Worm (Caenorhabditis elegans) whole organism, L2 larva: Measurements from ENCODE around the gene rbm-7.
A peak's percentile ranks its signal among the peaks of the same experiment; 100 is the strongest.

Experiments used
- C34F6.9 ChIP-seq: fragments of 150-350 bp; optimal IDR thresholded peaks from 2 replicates; lab custom pipeline; 2014; ENCODE audit warnings: missing biosample characterization, missing genetic modification characterization
- F13H6.1 ChIP-seq: sonication (generic microtip); optimal IDR thresholded peaks from 2 replicates; lab custom pipeline; 2016; ENCODE audit warnings: missing genetic modification characterization, missing compliant biosample characterization
- Y55F3AM.14 ChIP-seq: fragments of 200-800 bp; sonication (Bioruptor generic); optimal IDR thresholded peaks from 2 replicates; lab custom pipeline; 2018; ENCODE audit warnings: mild to moderate bottlenecking, missing genetic modification characterization, missing compliant biosample characterization
- ZK546.5 ChIP-seq: sonication (generic microtip); optimal IDR thresholded peaks from 2 replicates; lab custom pipeline; 2017; ENCODE audit warnings: missing biosample characterization, missing genetic modification characterization
- alr-1 ChIP-seq: fragments of 150-350 bp; optimal IDR thresholded peaks from 2 replicates; lab custom pipeline; 2014; ENCODE audit warnings: missing biosample characterization, missing genetic modification characterization
- aly-2 ChIP-seq: fragments of 150-350 bp; optimal IDR thresholded peaks from 2 replicates; lab custom pipeline; 2014; ENCODE audit warnings: missing biosample characterization, missing genetic modification characterization
- ama-1 ChIP-seq: fragments of 150-350 bp; optimal IDR thresholded peaks from 2 replicates; lab custom pipeline; 2018; ENCODE audit warnings: inconsistent platforms
- blmp-1 ChIP-seq: sonication (generic microtip); optimal IDR thresholded peaks from 2 replicates; lab custom pipeline; 2017; ENCODE audit warnings: missing genetic modification characterization, mild to moderate bottlenecking, missing compliant biosample characterization, antibody characterized with exemption, moderate library complexity; ENCODE audit not compliant: insufficient read depth
- ceh-16 ChIP-seq: fragments of 150-350 bp; optimal IDR thresholded peaks from 2 replicates; lab custom pipeline; 2014; ENCODE audit warnings: missing biosample characterization, missing genetic modification characterization
- crh-2 ChIP-seq: sonication (generic microtip); optimal IDR thresholded peaks from 2 replicates; lab custom pipeline; 2017; ENCODE audit warnings: missing biosample characterization, missing genetic modification characterization
- dmd-4 ChIP-seq: sonication (generic microtip); optimal IDR thresholded peaks from 2 replicates; lab custom pipeline; 2017; ENCODE audit warnings: missing biosample characterization, missing genetic modification characterization
- elt-3 ChIP-seq: sonication (generic microtip); optimal IDR thresholded peaks from 2 replicates; lab custom pipeline; 2017; ENCODE audit warnings: missing biosample characterization, missing genetic modification characterization
- fos-1 ChIP-seq: fragments of 150-350 bp; optimal IDR thresholded peaks from 2 replicates; lab custom pipeline; 2014; ENCODE audit warnings: missing biosample characterization, missing genetic modification characterization
- gmeb-1 ChIP-seq: fragments of 150-350 bp; optimal IDR thresholded peaks from 2 replicates; lab custom pipeline; 2014; ENCODE audit warnings: missing biosample characterization, missing genetic modification characterization
- lin-13 ChIP-seq: fragments of 150-350 bp; optimal IDR thresholded peaks from 2 replicates; lab custom pipeline; 2014; ENCODE audit warnings: missing biosample characterization, missing genetic modification reagents, missing genetic modification characterization
- lin-39 ChIP-seq: fragments of 150-350 bp; optimal IDR thresholded peaks from 2 replicates; lab custom pipeline; 2014; ENCODE audit warnings: missing biosample characterization, missing genetic modification reagents, missing genetic modification characterization
- lsy-2 ChIP-seq, 2 experiments: fragments of 150-350 bp in 1 of 2; sonication (generic microtip) in 1 of 2; optimal IDR thresholded peaks; 2 replicates each; lab custom pipeline; 2014 to 2017; ENCODE audit warnings: missing biosample characterization in 2 of 2, missing genetic modification characterization in 2 of 2
- mab-5 ChIP-seq: fragments of 150-350 bp; optimal IDR thresholded peaks from 2 replicates; lab custom pipeline; 2014; ENCODE audit warnings: missing biosample characterization, missing genetic modification characterization
- mdl-1 ChIP-seq, 2 experiments: fragments of 150-350 bp in 1 of 2; sonication (generic microtip) in 1 of 2; optimal IDR thresholded peaks; 2 replicates each; lab custom pipeline; 2017; ENCODE audit warnings: missing biosample characterization in 2 of 2, missing genetic modification characterization in 2 of 2
- nhr-10 ChIP-seq: sonication (generic microtip); optimal IDR thresholded peaks from 2 replicates; lab custom pipeline; 2017; ENCODE audit warnings: missing biosample characterization, missing genetic modification characterization
- nhr-11 ChIP-seq: fragments of 150-350 bp; optimal IDR thresholded peaks from 2 replicates; lab custom pipeline; 2014; ENCODE audit warnings: missing biosample characterization, missing genetic modification characterization
- nhr-12 ChIP-seq: fragments of 150-350 bp; optimal IDR thresholded peaks from 2 replicates; lab custom pipeline; 2014; ENCODE audit warnings: missing biosample characterization, missing genetic modification characterization
- nhr-237 ChIP-seq: fragments of 150-350 bp; optimal IDR thresholded peaks from 2 replicates; lab custom pipeline; 2014; ENCODE audit warnings: missing biosample characterization, missing genetic modification characterization
- nhr-6 ChIP-seq: fragments of 150-350 bp; optimal IDR thresholded peaks from 2 replicates; lab custom pipeline; 2014; ENCODE audit warnings: missing biosample characterization, missing genetic modification characterization
- nhr-77 ChIP-seq: fragments of 150-350 bp; optimal IDR thresholded peaks from 2 replicates; lab custom pipeline; 2014; ENCODE audit warnings: missing biosample characterization, missing genetic modification characterization
- sem-4 ChIP-seq: fragments of 150-350 bp; optimal IDR thresholded peaks from 2 replicates; lab custom pipeline; 2014; ENCODE audit warnings: missing biosample characterization, missing genetic modification reagents, missing genetic modification characterization
- skn-1 ChIP-seq: sonication (generic microtip); optimal IDR thresholded peaks from 2 replicates; lab custom pipeline; 2017; ENCODE audit warnings: missing biosample characterization, missing genetic modification characterization
- snpc-4 ChIP-seq: fragments of 150-350 bp; optimal IDR thresholded peaks from 2 replicates; lab custom pipeline; 2014; ENCODE audit warnings: missing biosample characterization, missing genetic modification characterization
- unc-55 ChIP-seq: fragments of 150-350 bp; sonication (generic microtip); optimal IDR thresholded peaks from 3 replicates; lab custom pipeline; 2014; ENCODE audit warnings: missing biosample characterization, missing genetic modification reagents, missing genetic modification characterization
- unc-62 ChIP-seq: fragments of 150-350 bp; optimal IDR thresholded peaks from 2 replicates; lab custom pipeline; 2014; ENCODE audit warnings: missing biosample characterization, missing genetic modification reagents, missing genetic modification characterization
- zag-1 ChIP-seq: fragments of 150-350 bp; optimal IDR thresholded peaks from 2 replicates; lab custom pipeline; 2014; ENCODE audit warnings: missing biosample characterization, missing genetic modification characterization
- ztf-1 ChIP-seq: fragments of 200-800 bp; sonication (Bioruptor generic); conservative IDR thresholded peaks from 2 replicates; pipeline ENCODE4 v1.3.6; 2022; ENCODE audit warnings: missing genetic modification characterization, missing compliant biosample characterization
- ztf-11 ChIP-seq: sonication (generic microtip); optimal IDR thresholded peaks from 2 replicates; lab custom pipeline; 2017; ENCODE audit warnings: missing biosample characterization, missing genetic modification characterization

Gene rbm-7

DNA sequence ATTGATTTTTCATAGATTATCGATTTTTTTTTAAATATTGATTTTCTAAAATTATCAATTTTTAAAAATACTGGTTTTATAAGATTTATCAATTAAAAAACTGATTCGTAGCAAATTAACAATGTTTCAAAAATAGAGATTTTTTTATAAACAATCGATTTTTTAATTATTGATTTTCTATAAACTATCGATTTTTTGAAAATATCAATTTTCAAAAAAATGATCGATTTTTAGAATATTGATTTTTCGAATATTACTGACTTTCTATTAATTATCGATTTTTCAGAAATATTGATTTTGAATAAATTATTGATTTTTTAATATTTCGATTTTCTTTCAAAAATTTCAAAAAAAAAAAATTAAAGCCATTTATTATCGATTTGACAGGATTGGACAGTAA lies 20.9 kb upstream of the rbm-7 start:
- TF ChIP-seq ZK546.5 = no peak
- no peak for TF ChIP-seq ama-1 (lab: Kevin White, UChicago)
- TF ChIP-seq C34F6.9 = no peak
- TF ChIP-seq gmeb-1 (tag; lab: Kevin White, UChicago) = no peak
- no peak for TF ChIP-seq nhr-6 (tag; lab: Kevin White, UChicago)
- no peak for TF ChIP-seq nhr-77 (tag; lab: Kevin White, UChicago)

ce11 chrIII:12951362-12952228 lies 19.9 kb upstream of the rbm-7 start, which contains the start of gene Y39E4A.1:
TSS of gene Y39E4A.1 (plus strand) at chrIII:12951412.
- TF ChIP-seq fos-1 (tag; lab: Kevin White, UChicago) (no peak), alr-1 (tag; lab: Kevin White, UChicago) (no peak)

DNA sequence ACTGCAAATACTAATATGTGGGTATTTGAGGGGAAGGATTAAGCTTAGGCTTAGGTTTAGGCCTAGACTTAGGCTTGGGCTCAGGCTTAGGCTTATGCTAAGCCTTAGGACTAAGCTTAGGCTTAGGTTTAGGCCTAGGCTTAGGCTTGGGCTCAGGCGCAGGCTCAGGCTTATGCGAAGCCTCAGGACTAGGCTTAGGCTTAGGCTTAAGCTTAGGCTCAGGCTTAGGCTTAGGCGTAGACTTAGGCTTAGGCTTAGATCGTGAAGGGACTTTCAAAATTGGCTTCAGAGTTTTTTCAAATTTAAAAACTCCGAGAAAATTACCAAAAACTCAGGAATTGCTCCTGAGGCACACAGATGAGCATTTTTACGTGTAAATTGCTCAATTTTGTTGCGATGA lies 13.4 kb upstream of the rbm-7 start:
- TF ChIP-seq nhr-11 (tag; lab: Kevin White, UChicago) (no peak), sem-4 (tag; lab: Kevin White, UChicago) (no peak), blmp-1 (tag; lab: Kevin White, UChicago) (no peak), Y55F3AM.14 (GFP tag; lab: Kevin White, UChicago) (no peak), aly-2 (tag; lab: Kevin White, UChicago) (no peak)

DNA sequence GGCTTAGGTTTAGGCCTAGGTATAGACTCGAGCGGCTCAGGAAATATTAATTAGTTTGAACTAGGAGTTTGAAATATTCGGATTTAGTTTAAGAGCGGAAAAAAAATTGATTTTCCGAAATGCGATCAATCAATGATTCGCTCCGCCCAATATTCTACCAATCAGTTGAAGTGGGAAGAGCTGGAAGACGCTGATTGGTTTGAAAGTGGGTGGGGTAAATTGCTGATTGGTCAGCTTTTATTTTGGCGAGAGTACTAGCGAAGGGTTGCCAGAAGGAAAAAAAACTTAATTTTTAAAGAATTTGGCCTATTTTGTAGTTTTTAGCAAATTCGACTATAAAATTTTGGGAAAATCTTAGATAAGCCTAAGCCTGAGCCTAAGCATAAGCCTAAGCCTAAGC lies 12.4 kb upstream of the rbm-7 start:
- TF ChIP-seq nhr-11 (tag; lab: Kevin White, UChicago) (no peak), nhr-10 (tag; lab: Kevin White, UChicago) (no peak), mdl-1 (tag; optimal IDR thresholded peaks at IDR 0.05; lab: Kevin White, UChicago) (no peak), nhr-12 (tag; lab: Kevin White, UChicago) (no peak), lsy-2 (tag; optimal IDR thresholded peaks at IDR 0.05; lab: Kevin White, UChicago) (no peak), aly-2 (tag; lab: Kevin White, UChicago) (no peak), ztf-1 (GFP tag; lab: Robert Waterston, UW) (no peak), C34F6.9 (no peak), ceh-16 (no peak)

DNA sequence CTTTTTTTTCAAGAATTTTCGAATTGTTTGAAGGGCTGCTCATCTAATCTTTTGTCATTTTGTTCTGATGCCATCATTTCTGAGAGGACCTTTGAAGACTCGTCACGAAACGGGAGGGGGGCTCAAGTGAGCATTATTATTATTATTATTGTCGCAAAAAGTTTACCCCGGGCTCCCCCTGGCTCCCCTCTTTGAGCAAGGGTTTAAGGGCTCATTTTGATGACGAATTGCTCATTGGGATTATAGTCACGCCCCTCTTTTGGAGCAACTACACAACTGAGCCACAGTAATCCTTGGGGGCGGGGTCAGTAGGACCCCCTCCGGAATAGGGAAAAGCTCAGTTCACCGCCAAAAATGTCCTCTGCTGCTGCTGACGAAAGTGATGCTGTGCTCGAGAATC lies 10.6 kb upstream of the rbm-7 start, which contains the start of gene unc-25:
TSS of gene unc-25 (plus strand) at position 345 of the 400 bp plus-strand sequence.
- TF ChIP-seq mab-5 = peak; percentile 73
- TF ChIP-seq lsy-2 (tag; optimal IDR thresholded peaks at IDR 0.05; lab: Kevin White, UChicago) = peak in 1 of 2 experiments; percentile 20
- TF ChIP-seq F13H6.1 = peak; percentile 0
- TF ChIP-seq ztf-1 (GFP tag; lab: Robert Waterston, UW) = 0 out of 2 replicates have a peak, but pooled peaks have one; percentile 22
- peak; percentile 73 for TF ChIP-seq Y55F3AM.14 (GFP tag; lab: Kevin White, UChicago)
- no peak for TF ChIP-seq ztf-11 (tag; lab: Kevin White, UChicago)
- peak; percentile 57 for TF ChIP-seq unc-55 (GFP tag; lab: Kevin White, UChicago)
- no peak for TF ChIP-seq skn-1 (tag; lab: Kevin White, UChicago)

- no peak for TF ChIP-seq unc-62
- no peak for TF ChIP-seq nhr-12 (tag; lab: Kevin White, UChicago)
- TF ChIP-seq lsy-2 (tag; optimal IDR thresholded peaks at IDR 0.05; lab: Kevin White, UChicago) = no peak
- TF ChIP-seq blmp-1 (tag; lab: Kevin White, UChicago) = no peak
- TF ChIP-seq lin-39 (tag; lab: Kevin White, UChicago) = no peak
- TF ChIP-seq elt-3 (tag; lab: Kevin White, UChicago) = no peak
- no peak for TF ChIP-seq nhr-237 (tag; lab: Kevin White, UChicago)
- no peak for TF ChIP-seq alr-1 (tag; lab: Kevin White, UChicago)
- no peak for TF ChIP-seq lin-13 (GFP tag; lab: Kevin White, UChicago)
- no peak for TF ChIP-seq sem-4 (tag; lab: Kevin White, UChicago)
- TF ChIP-seq crh-2 = no peak
- TF ChIP-seq unc-55 (GFP tag; lab: Kevin White, UChicago) = no peak
- no peak for TF ChIP-seq snpc-4 (tag; lab: Kevin White, UChicago)
- TF ChIP-seq dmd-4 (tag; lab: Kevin White, UChicago) = no peak
- TF ChIP-seq Y55F3AM.14 (GFP tag; lab: Kevin White, UChicago) = no peak
- TF ChIP-seq zag-1 (tag; lab: Kevin White, UChicago) = no peak
- no peak for TF ChIP-seq nhr-6 (tag; lab: Kevin White, UChicago)
- no peak for TF ChIP-seq mdl-1 (tag; optimal IDR thresholded peaks at IDR 0.05; lab: Kevin White, UChicago)
These were observed 2.8 kb upstream of the rbm-7 start, which contains the start of gene epg-3 for ce11 chrIII:12934417-12934816. TSS of gene epg-3 (plus strand) at chrIII:12934717.
